Worm (Caenorhabditis elegans) whole organism, L4 larva: Measurements from ENCODE around the gene sre-31.

Source experiments
- cey-2 ChIP-seq: sonication (generic microtip); optimal IDR thresholded peaks from 3 replicates; lab custom pipeline; 2017; ENCODE audit warnings: missing genetic modification characterization, mild to moderate bottlenecking, missing compliant biosample characterization, antibody characterized with exemption, borderline replicate concordance; ENCODE audit not compliant: insufficient read depth
- dpl-1 ChIP-seq: fragments of 150-350 bp; optimal IDR thresholded peaks from 2 replicates; lab custom pipeline; 2014; ENCODE audit warnings: missing biosample characterization, missing genetic modification reagents, missing genetic modification characterization
- lin-13 ChIP-seq: fragments of 150-350 bp; optimal IDR thresholded peaks from 2 replicates; lab custom pipeline; 2014; ENCODE audit warnings: missing biosample characterization, missing genetic modification reagents, missing genetic modification characterization
- mep-1 ChIP-seq: fragments of 150-350 bp; sonication (generic microtip); optimal IDR thresholded peaks from 3 replicates; lab custom pipeline; 2014; ENCODE audit warnings: missing biosample characterization, missing genetic modification characterization
- nhr-76 ChIP-seq: fragments of 150-350 bp; optimal IDR thresholded peaks from 2 replicates; lab custom pipeline; 2014; ENCODE audit warnings: missing biosample characterization, missing genetic modification characterization

DNA sequence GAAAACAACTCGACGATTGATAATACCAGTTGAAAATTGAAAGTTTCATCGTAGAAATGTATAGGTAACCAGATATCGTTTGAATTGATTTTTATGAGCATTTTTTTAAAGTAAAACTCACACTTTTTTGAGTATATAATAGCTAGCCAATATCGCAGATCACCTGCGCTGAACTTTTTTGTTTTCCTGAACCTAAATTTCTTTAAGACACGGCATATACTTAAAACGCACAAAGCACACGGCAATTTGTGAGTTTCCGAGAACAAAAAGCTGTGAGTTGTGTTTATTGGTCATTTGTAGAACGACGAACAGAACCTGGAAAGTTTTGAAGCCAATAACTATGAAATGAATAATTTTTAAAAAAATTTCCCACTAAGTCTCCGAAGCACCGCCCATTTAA, 6.8 kb downstream of the sre-31 start, which contains the start of gene sre-29:
- TF ChIP-seq lin-13 (GFP tag; lab: Kevin White, UChicago): no peak
- TF ChIP-seq dpl-1 (GFP tag; lab: Kevin White, UChicago): no peak
- no peak for TF ChIP-seq mep-1
- no peak for TF ChIP-seq cey-2
- no peak for TF ChIP-seq nhr-76 (tag; lab: Kevin White, UChicago)
